Worm (Caenorhabditis elegans) whole organism, young adult: ENCODE data around the gene srh-216.

Experiments
- F22D6.2 ChIP-seq: sonication (generic microtip); optimal IDR thresholded peaks from 2 replicates; lab custom pipeline; 2016; ENCODE audit warnings: mild to moderate bottlenecking, missing genetic modification characterization, missing compliant biosample characterization
- atf-7 ChIP-seq: sonication (generic microtip); optimal IDR thresholded peaks from 2 replicates; lab custom pipeline; 2017; ENCODE audit warnings: mild to moderate bottlenecking, missing genetic modification characterization, missing compliant biosample characterization
- ccch-3 ChIP-seq: fragments of 200-800 bp; sonication (Bioruptor generic); optimal IDR thresholded peaks from 2 replicates; lab custom pipeline; 2018; ENCODE audit warnings: mild to moderate bottlenecking, missing genetic modification characterization, missing compliant biosample characterization
- hlh-26 ChIP-seq: fragments of 200-800 bp; sonication (Bioruptor generic); conservative IDR thresholded peaks from 2 replicates; pipeline ENCODE4 v1.3.6; 2022; ENCODE audit warnings: missing genetic modification reagents, missing genetic modification characterization, missing compliant biosample characterization
- lag-1 ChIP-seq: fragments of 200-800 bp; sonication (Bioruptor generic); IDR thresholded peaks from 2 replicates; pipeline ENCODE4 v1.3.6; 2022; ENCODE audit warnings: missing genetic modification reagents, missing genetic modification characterization, missing compliant biosample characterization
- lsl-1 ChIP-seq: fragments of 200-800 bp; sonication (Bioruptor generic); optimal IDR thresholded peaks from 2 replicates; lab custom pipeline; 2018; ENCODE audit warnings: mild to moderate bottlenecking, missing genetic modification characterization, moderate library complexity, missing compliant biosample characterization
- snpc-4 ChIP-seq, 5 experiments: fragments of 150-350 bp in 1 of 5; sonication (generic microtip) in 4 of 5; optimal IDR thresholded peaks; 2 replicates each; lab custom pipeline; 2014 to 2018; ENCODE audit warnings: missing genetic modification characterization in 5 of 5, missing biosample characterization in 3 of 5, antibody characterized with exemption in 2 of 5, mild to moderate bottlenecking in 2 of 5, missing compliant biosample characterization in 2 of 5, missing genotype in 2 of 5, moderate library complexity in 2 of 5, missing genetic modification reagents in 1 of 5

DNA sequence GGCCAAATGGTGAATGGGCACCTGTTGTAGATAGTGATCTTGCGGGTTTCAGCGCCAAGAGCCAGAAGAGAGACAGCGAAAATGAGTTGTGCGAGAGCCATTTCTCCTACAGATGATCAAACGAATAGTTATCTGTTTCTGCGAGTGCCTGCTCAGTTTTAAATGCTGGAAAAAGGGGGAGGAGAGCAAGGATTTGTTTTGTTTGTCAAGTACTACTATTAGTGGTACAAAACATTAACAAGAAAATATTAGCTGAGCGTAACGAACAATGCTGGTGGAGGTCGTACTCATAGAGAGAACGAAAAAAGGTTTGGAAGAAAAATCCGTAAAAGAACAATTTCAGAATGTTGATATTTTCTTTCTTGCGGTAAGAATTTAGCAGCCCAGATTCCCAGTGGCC, 44.0 kb upstream of the srh-216 start, which contains the start of gene thn-4:
- no peak for TF ChIP-seq lsl-1 (GFP tag; lab: Kevin White, UChicago)
- TF ChIP-seq lag-1 (GFP tag; lab: Robert Waterston, UW) = no peak
- TF ChIP-seq ccch-3 = no peak
- TF ChIP-seq F22D6.2 (tag; lab: Kevin White, UChicago) = no peak
- no peak for TF ChIP-seq atf-7
- no peak for TF ChIP-seq snpc-4 (GFP tag; optimal IDR thresholded peaks at IDR 0.05; lab: Kevin White, UChicago)
- no peak for TF ChIP-seq snpc-4 (tag; optimal IDR thresholded peaks at IDR 0.05; lab: Kevin White, UChicago)
- no peak for TF ChIP-seq hlh-26 (GFP tag; lab: Robert Waterston, UW)
